Fruit fly (Drosophila melanogaster) Kc167 (cell line): ENCODE measurements around the gene Cpr97Eb.

Experiments used
- Myc ChIP-seq: fragments of >200 bp; optimal IDR thresholded peaks from 2 replicates; lab custom pipeline; 2017; ENCODE audit warnings: missing external identifiers
- Sin3A ChIP-seq: fragments of >200 bp; optimal IDR thresholded peaks from 2 replicates; lab custom pipeline; 2018; ENCODE audit warnings: missing external identifiers
- h ChIP-seq: fragments of >200 bp; optimal IDR thresholded peaks from 3 replicates; lab custom pipeline; 2018; ENCODE audit warnings: missing external identifiers
- insv ChIP-seq: fragments of >200 bp; optimal IDR thresholded peaks from 3 replicates; lab custom pipeline; 2018; ENCODE audit warnings: missing external identifiers
- psq ChIP-seq: fragments of >200 bp; optimal IDR thresholded peaks from 2 replicates; lab custom pipeline; 2017; ENCODE audit warnings: missing external identifiers
- ttk ChIP-seq: sonication (Bioruptor generic); optimal IDR thresholded peaks from 2 replicates; lab custom pipeline; 2017; ENCODE audit warnings: missing external identifiers

DNA sequence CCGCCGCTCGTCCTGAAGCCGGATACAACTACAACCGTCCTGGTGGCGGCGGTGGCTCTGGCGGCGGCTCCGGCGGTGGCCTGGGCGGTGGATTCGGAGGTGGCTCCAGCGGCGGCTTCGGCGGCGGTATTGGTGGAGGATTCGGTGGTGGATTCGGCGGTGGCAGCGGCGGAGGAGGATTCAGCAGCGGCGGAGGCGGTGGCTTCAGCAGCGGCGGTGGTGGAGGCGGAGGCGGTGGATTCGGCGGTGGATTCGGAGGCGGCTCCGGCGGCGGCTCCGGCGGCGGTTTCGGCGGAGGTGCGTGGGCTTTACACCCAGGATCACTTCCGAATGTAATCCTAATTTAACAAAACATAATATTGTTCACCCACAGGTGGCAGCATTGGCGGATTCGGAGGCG is 41.4 kb downstream of the Cpr97Eb start:
- TF ChIP-seq h (lab: Kevin White, UChicago) (no peak), ttk (lab: Kevin White, UChicago) (no peak), psq (lab: Kevin White, UChicago) (no peak), insv (lab: Kevin White, UChicago) (no peak), Myc (lab: Kevin White, UChicago) (no peak), Sin3A (no peak)
